Fruit fly (Drosophila melanogaster) whole organism, embryonic: ENCODE data around the gene CG43707.

ENCODE experiments used
- B-H2 ChIP-seq: fragments of 200-800 bp; sonication (Bioruptor generic); optimal IDR thresholded peaks from 2 replicates; lab custom pipeline; 2018; ENCODE audit warnings: missing biosample characterization, mild to moderate bottlenecking, missing genetic modification characterization
- CG1024 ChIP-seq: fragments of 200-800 bp; sonication (Bioruptor generic); IDR thresholded peaks from 2 replicates; pipeline ENCODE4 v1.3.6; 2022; ENCODE audit warnings: missing biosample characterization, missing genetic modification characterization
- CG10543 ChIP-seq: fragments of 200-800 bp; sonication (Bioruptor generic); optimal IDR thresholded peaks from 3 replicates; lab custom pipeline; 2017; ENCODE audit warnings: missing biosample characterization, mild to moderate bottlenecking, missing genetic modification characterization, moderate library complexity
- CG11504 ChIP-seq: fragments of 200-800 bp; sonication (Bioruptor generic); optimal IDR thresholded peaks from 3 replicates; lab custom pipeline; 2019; ENCODE audit warnings: missing biosample characterization, mild to moderate bottlenecking, missing genetic modification characterization, moderate library complexity
- CG11560 ChIP-seq: fragments of 200-800 bp; sonication (Bioruptor generic); IDR thresholded peaks from 3 replicates; pipeline ENCODE4 v1.3.6; 2022; ENCODE audit warnings: missing biosample characterization, missing genetic modification characterization
- CG12104 ChIP-seq: fragments of 200-800 bp; sonication (Bioruptor generic); optimal IDR thresholded peaks from 3 replicates; lab custom pipeline; 2016; ENCODE audit warnings: missing biosample characterization, missing genetic modification characterization
- CG12391 ChIP-seq: fragments of 200-800 bp; sonication (Bioruptor generic); optimal IDR thresholded peaks from 3 replicates; lab custom pipeline; 2018; ENCODE audit warnings: missing biosample characterization, mild to moderate bottlenecking, missing genetic modification characterization, moderate library complexity
- CG12659 ChIP-seq: fragments of 200-800 bp; sonication (Bioruptor generic); optimal IDR thresholded peaks from 3 replicates; lab custom pipeline; 2017; ENCODE audit warnings: mild to moderate bottlenecking, missing biosample characterization, missing genetic modification reagents, missing genetic modification characterization
- CG13424 ChIP-seq: fragments of 200-800 bp; sonication (Bioruptor generic); optimal IDR thresholded peaks from 2 replicates; lab custom pipeline; 2019; ENCODE audit warnings: missing biosample characterization, mild to moderate bottlenecking, missing genetic modification characterization, moderate library complexity
- CG14710 ChIP-seq: fragments of 200-800 bp; sonication (Bioruptor generic); optimal IDR thresholded peaks from 3 replicates; lab custom pipeline; 2019; ENCODE audit warnings: missing biosample characterization, mild to moderate bottlenecking, missing genetic modification characterization, moderate library complexity
- CG14965 ChIP-seq: fragments of 200-800 bp; sonication (Bioruptor generic); optimal IDR thresholded peaks from 2 replicates; lab custom pipeline; 2016; ENCODE audit warnings: missing biosample characterization, missing genetic modification characterization, borderline replicate concordance
- CG17612 ChIP-seq: fragments of 200-800 bp; sonication (Bioruptor generic); IDR thresholded peaks from 2 replicates; pipeline ENCODE4 v1.3.6; 2022; ENCODE audit warnings: missing biosample characterization, missing genetic modification characterization
- CG2120 ChIP-seq: fragments of 200-800 bp; sonication (Bioruptor generic); optimal IDR thresholded peaks from 3 replicates; lab custom pipeline; 2016; ENCODE audit warnings: missing biosample characterization, missing genetic modification characterization
- CG30020 ChIP-seq: fragments of 200-800 bp; optimal IDR thresholded peaks from 2 replicates; lab custom pipeline; 2019; ENCODE audit warnings: missing biosample characterization, mild to moderate bottlenecking, missing genetic modification characterization, moderate library complexity
- CG31365 ChIP-seq: fragments of 200-800 bp; sonication (Bioruptor generic); optimal IDR thresholded peaks from 2 replicates; lab custom pipeline; 2018; ENCODE audit warnings: missing biosample characterization, mild to moderate bottlenecking, missing genetic modification characterization
- CG32767 ChIP-seq: fragments of 200-800 bp; sonication (Bioruptor generic); IDR thresholded peaks from 2 replicates; pipeline ENCODE4 v1.3.6; 2022; ENCODE audit warnings: missing biosample characterization, missing genetic modification characterization
- CG6765 ChIP-seq: fragments of 200-800 bp; sonication (Bioruptor generic); optimal IDR thresholded peaks from 3 replicates; lab custom pipeline; 2017; ENCODE audit warnings: missing biosample characterization, mild to moderate bottlenecking, missing genetic modification characterization
- CG7745 ChIP-seq: fragments of 200-800 bp; sonication (Bioruptor generic); optimal IDR thresholded peaks from 2 replicates; lab custom pipeline; 2018; ENCODE audit warnings: missing biosample characterization, mild to moderate bottlenecking, missing genetic modification characterization, moderate library complexity
- CG8281 ChIP-seq: fragments of 200-800 bp; sonication (Bioruptor generic); optimal IDR thresholded peaks from 2 replicates; lab custom pipeline; 2018; ENCODE audit warnings: missing biosample characterization, mild to moderate bottlenecking, missing genetic modification characterization, moderate library complexity
- CG9727 ChIP-seq: fragments of 200-800 bp; sonication (Bioruptor generic); optimal IDR thresholded peaks from 3 replicates; lab custom pipeline; 2017; ENCODE audit warnings: missing biosample characterization, mild to moderate bottlenecking, missing genetic modification characterization
- CHES-1-like ChIP-seq: fragments of 200-800 bp; sonication (Bioruptor generic); optimal IDR thresholded peaks from 2 replicates; lab custom pipeline; 2016; ENCODE audit warnings: missing biosample characterization, missing genetic modification characterization
- Chrac-16 ChIP-seq: fragments of 200-800 bp; sonication (Bioruptor generic); optimal IDR thresholded peaks from 3 replicates; lab custom pipeline; 2016; ENCODE audit warnings: missing biosample characterization, missing genetic modification characterization
- D ChIP-seq, 2 experiments: fragments of 200-800 bp in 1 of 2; fragments of >200 bp in 1 of 2; sonication (Bioruptor generic) in 1 of 2; optimal IDR thresholded peaks; 2 replicates in 1 of 2; 3 replicates in 1 of 2; lab custom pipeline; 2017; ENCODE audit warnings: mild to moderate bottlenecking in 1 of 2, missing biosample characterization in 1 of 2, missing genetic modification characterization in 1 of 2, missing genetic modification reagents in 1 of 2
- D19B ChIP-seq: fragments of 200-800 bp; sonication (Bioruptor generic); optimal IDR thresholded peaks from 2 replicates; lab custom pipeline; 2017; ENCODE audit warnings: missing biosample characterization, mild to moderate bottlenecking, missing genetic modification characterization
- HHEX ChIP-seq: fragments of 200-800 bp; sonication (Bioruptor generic); optimal IDR thresholded peaks from 3 replicates; lab custom pipeline; 2017; ENCODE audit warnings: missing biosample characterization, mild to moderate bottlenecking, missing genetic modification characterization, missing genetic modification reagents
- Hr39 ChIP-seq: fragments of >200 bp; optimal IDR thresholded peaks from 2 replicates; lab custom pipeline; 2017
- MESR4 ChIP-seq: fragments of 200-800 bp; sonication (Bioruptor generic); optimal IDR thresholded peaks from 2 replicates; lab custom pipeline; 2018; ENCODE audit warnings: missing biosample characterization, mild to moderate bottlenecking, missing genetic modification characterization, moderate library complexity
- NC2α ChIP-seq: fragments of 200-800 bp; sonication (Bioruptor generic); optimal IDR thresholded peaks from 2 replicates; lab custom pipeline; 2016; ENCODE audit warnings: missing biosample characterization, missing genetic modification characterization
- Sry-δ ChIP-seq: fragments of 200-800 bp; sonication (Bioruptor generic); optimal IDR thresholded peaks from 2 replicates; lab custom pipeline; 2016; ENCODE audit warnings: missing biosample characterization, missing genetic modification characterization
- Tbp ChIP-seq: fragments of >200 bp; optimal IDR thresholded peaks from 2 replicates; lab custom pipeline; 2018; ENCODE audit warnings: missing biosample characterization, missing genetic modification characterization
- bigmax ChIP-seq: fragments of 200-800 bp; sonication (Bioruptor generic); optimal IDR thresholded peaks from 2 replicates; lab custom pipeline; 2018; ENCODE audit warnings: missing biosample characterization, mild to moderate bottlenecking, missing genetic modification characterization
- br ChIP-seq: fragments of >200 bp; optimal IDR thresholded peaks from 2 replicates; lab custom pipeline; 2017
- btn ChIP-seq: fragments of 200-800 bp; sonication (Bioruptor generic); optimal IDR thresholded peaks from 2 replicates; lab custom pipeline; 2016; ENCODE audit warnings: missing biosample characterization, missing genetic modification characterization
- chinmo ChIP-seq: fragments of 200-800 bp; sonication (Bioruptor generic); IDR thresholded peaks from 4 replicates; pipeline ENCODE4 v1.3.6; 2022; ENCODE audit warnings: missing biosample characterization, missing genetic modification characterization; ENCODE audit not compliant: partially characterized antibody
- corto ChIP-seq: fragments of 200-800 bp; sonication (Bioruptor generic); optimal IDR thresholded peaks from 2 replicates; lab custom pipeline; 2016; ENCODE audit warnings: missing biosample characterization, mild to moderate bottlenecking, missing genetic modification characterization, moderate library complexity
- dysf ChIP-seq: fragments of 200-800 bp; sonication (Bioruptor generic); IDR thresholded peaks from 3 replicates; pipeline ENCODE4 v1.3.6; 2022; ENCODE audit warnings: missing biosample characterization, missing genetic modification characterization
- ems ChIP-seq: fragments of 200-800 bp; sonication (Bioruptor generic); optimal IDR thresholded peaks from 3 replicates; lab custom pipeline; 2016; ENCODE audit warnings: missing biosample characterization, missing genetic modification characterization
- en ChIP-seq: fragments of 200-800 bp; sonication (Bioruptor generic); optimal IDR thresholded peaks from 2 replicates; lab custom pipeline; 2016; ENCODE audit warnings: missing biosample characterization, missing genetic modification characterization
- gsb ChIP-seq: fragments of 200-800 bp; sonication (Bioruptor generic); IDR thresholded peaks from 2 replicates; pipeline ENCODE4 v1.3.6; 2022; ENCODE audit warnings: missing biosample characterization, missing genetic modification characterization
- hkb ChIP-seq, 2 experiments: fragments of 200-800 bp in 1 of 2; fragments of >200 bp in 1 of 2; sonication (Bioruptor generic) in 1 of 2; IDR thresholded peaks in 1 of 2; optimal IDR thresholded peaks in 1 of 2; 2 replicates each; pipeline versions ENCODE4 v1.3.6 to Lab custom; 2017 to 2022; ENCODE audit warnings: missing biosample characterization in 1 of 2, missing genetic modification characterization in 1 of 2
- kah ChIP-seq: fragments of 200-800 bp; sonication (Bioruptor generic); optimal IDR thresholded peaks from 2 replicates; lab custom pipeline; 2018; ENCODE audit warnings: missing biosample characterization, mild to moderate bottlenecking, missing genetic modification characterization
- kni ChIP-seq: fragments of 200-800 bp; sonication (Bioruptor generic); optimal IDR thresholded peaks from 3 replicates; lab custom pipeline; 2017; ENCODE audit warnings: mild to moderate bottlenecking, missing biosample characterization, missing genetic modification reagents, missing genetic modification characterization
- pzg ChIP-seq: fragments of 200-800 bp; sonication (Bioruptor generic); optimal IDR thresholded peaks from 3 replicates; lab custom pipeline; 2018; ENCODE audit warnings: missing biosample characterization, mild to moderate bottlenecking, missing genetic modification characterization, moderate library complexity
- run ChIP-seq: fragments of 200-800 bp; sonication (Bioruptor generic); optimal IDR thresholded peaks from 3 replicates; lab custom pipeline; 2018; ENCODE audit warnings: missing biosample characterization, mild to moderate bottlenecking, missing genetic modification characterization
- slou ChIP-seq: fragments of 200-800 bp; sonication (Bioruptor generic); optimal IDR thresholded peaks from 3 replicates; lab custom pipeline; 2016; ENCODE audit warnings: missing biosample characterization, missing genetic modification characterization
- tin ChIP-seq: fragments of 200-800 bp; sonication (Bioruptor generic); optimal IDR thresholded peaks from 3 replicates; lab custom pipeline; 2016; ENCODE audit warnings: missing biosample characterization, missing genetic modification characterization
- trh ChIP-seq: fragments of 200-800 bp; sonication (Bioruptor generic); optimal IDR thresholded peaks from 2 replicates; lab custom pipeline; 2016; ENCODE audit warnings: missing biosample characterization, missing genetic modification characterization
- unc-4 ChIP-seq: fragments of 200-800 bp; sonication (Bioruptor generic); IDR thresholded peaks from 2 replicates; pipeline ENCODE4 v1.3.6; 2022; ENCODE audit warnings: missing biosample characterization, missing genetic modification characterization; ENCODE audit not compliant: partially characterized antibody

Gene CG43707

dm6 chr2L:3778157-3779060 is 21.4 kb downstream of the CG43707 start (continued):
- TF ChIP-seq CG1024 (no peak), ems (GFP tag; lab: Kevin White, UChicago) (no peak), CG9727 (GFP tag; lab: Kevin White, UChicago) (peak; percentile 36), CG11560 (no peak), slou (GFP tag; lab: Kevin White, UChicago) (no peak), kni (peak; percentile 82), CG31365 (tag; lab: Kevin White, UChicago) (peak; percentile 6), bigmax (GFP tag; lab: Kevin White, UChicago) (no peak), hkb (optimal IDR thresholded peaks at IDR 0.05; lab: Kevin White, UChicago) (no peak), hkb (GFP tag; IDR thresholded peaks at IDR 0.05; lab: Robert Waterston, UW) (no peak), dysf (GFP tag; lab: Robert Waterston, UW) (peak; percentile 59), run (tag; lab: Kevin White, UChicago) (no peak), trh (GFP tag; lab: Kevin White, UChicago) (peak; percentile 38), kah (no peak), CG12104 (GFP tag; lab: Kevin White, UChicago) (no peak), CG30020 (tag; lab: Kevin White, UChicago) (no peak), Tbp (GFP tag; lab: Kevin White, UChicago) (no peak), unc-4 (GFP tag; lab: Robert Waterston, UW) (0 out of 2 replicates have a peak, but pooled peaks have one; percentile 38), CG11504 (tag; lab: Kevin White, UChicago) (peak; percentile 67), NC2α (GFP tag; lab: Kevin White, UChicago) (no peak), btn (GFP tag; lab: Kevin White, UChicago) (no peak), CG32767 (GFP tag; lab: Robert Waterston, UW) (no peak), D19B (GFP tag; lab: Kevin White, UChicago) (no peak), CG12391 (tag; lab: Kevin White, UChicago) (peak; percentile 34), CG10543 (GFP tag; lab: Kevin White, UChicago) (peak; percentile 83), CG14710 (tag; lab: Kevin White, UChicago) (peak; percentile 18), CG7745 (tag; lab: Kevin White, UChicago) (no peak), MESR4 (no peak), CG12659 (GFP tag; lab: Kevin White, UChicago) (no peak), CG13424 (tag; lab: Kevin White, UChicago) (peak; percentile 1), CG14965 (GFP tag; lab: Kevin White, UChicago) (no peak), CG6765 (GFP tag; lab: Kevin White, UChicago) (peak; percentile 45), CG17612 (GFP tag; lab: Robert Waterston, UW) (no peak), Sry-δ (no peak), tin (peak; percentile 5), pzg (GFP tag; lab: Kevin White, UChicago) (no peak), corto (GFP tag; lab: Kevin White, UChicago) (peak; percentile 73), gsb (GFP tag; lab: Robert Waterston, UW) (no peak), D (optimal IDR thresholded peaks at IDR 0.05; lab: Kevin White, UChicago) (no peak), D (GFP tag; optimal IDR thresholded peaks at IDR 0.05; lab: Kevin White, UChicago) (no peak), CG2120 (GFP tag; lab: Kevin White, UChicago) (no peak), Hr39 (lab: Kevin White, UChicago) (no peak), br (lab: Kevin White, UChicago) (no peak), CG8281 (tag; lab: Kevin White, UChicago) (no peak), HHEX (peak; percentile 15), chinmo (peak; percentile 75; the same call in 1 of the 4 replicates), en (GFP tag; lab: Kevin White, UChicago) (no peak), CHES-1-like (no peak), Chrac-16 (GFP tag; lab: Kevin White, UChicago) (no peak), B-H2 (GFP tag; lab: Kevin White, UChicago) (peak; percentile 46)
